Worm (Caenorhabditis elegans): ENCODE measurements around the gene C17B7.14.

ce11 chrV:3288134-3288533, 32.2 kb downstream of the C17B7.14 start:
- no peak for TF ChIP-seq skn-1 (tag; optimal IDR thresholded peaks at IDR 0.05)
- no peak for TF ChIP-seq aly-2 (tag; optimal IDR thresholded peaks at IDR 0.05)

All from whole organism, L1 larva.